Worm (Caenorhabditis elegans) whole organism, L4 larva: ENCODE data around the gene dao-6.

ENCODE experiments used
- Y5F2A.4 ChIP-seq: fragments of 200-800 bp; sonication (Bioruptor generic); optimal IDR thresholded peaks from 2 replicates; lab custom pipeline; 2018; ENCODE audit warnings: mild to moderate bottlenecking, missing genetic modification characterization, missing compliant biosample characterization
- cey-2 ChIP-seq: sonication (generic microtip); optimal IDR thresholded peaks from 3 replicates; lab custom pipeline; 2017; ENCODE audit warnings: missing genetic modification characterization, mild to moderate bottlenecking, missing compliant biosample characterization, antibody characterized with exemption, borderline replicate concordance; ENCODE audit not compliant: insufficient read depth
- lin-13 ChIP-seq: fragments of 150-350 bp; optimal IDR thresholded peaks from 2 replicates; lab custom pipeline; 2014; ENCODE audit warnings: missing biosample characterization, missing genetic modification reagents, missing genetic modification characterization
- php-3 ChIP-seq: fragments of 200-800 bp; sonication (Bioruptor generic); IDR thresholded peaks from 2 replicates; pipeline ENCODE4 v1.3.6; 2022; ENCODE audit warnings: missing genetic modification reagents, missing genetic modification characterization, missing compliant biosample characterization
- snpc-1.2 ChIP-seq: fragments of 200-800 bp; sonication (Bioruptor generic); IDR thresholded peaks from 2 replicates; pipeline ENCODE4 v1.3.6; 2022; ENCODE audit warnings: missing genetic modification reagents, missing genetic modification characterization, missing compliant biosample characterization
- tag-97 ChIP-seq: fragments of 200-800 bp; sonication (Bioruptor generic); IDR thresholded peaks from 2 replicates; pipeline ENCODE4 v1.3.6; 2022; ENCODE audit warnings: missing genetic modification characterization, missing compliant biosample characterization
- unc-62 ChIP-seq, 3 experiments: fragments of 150-350 bp in 1 of 3; sonication (generic microtip); optimal IDR thresholded peaks in 2 of 3; peaks in 1 of 3; 1 replicate in 1 of 3; 2 replicates in 2 of 3; lab custom pipeline; 2014 to 2017; ENCODE audit warnings: missing biosample characterization in 3 of 3, missing genetic modification characterization in 3 of 3, missing genetic modification reagents in 3 of 3, missing genotype in 1 of 3
- zfp-3 ChIP-seq: fragments of 200-800 bp; sonication (Bioruptor generic); conservative IDR thresholded peaks from 2 replicates; pipeline ENCODE4 v1.3.6; 2022; ENCODE audit warnings: missing genetic modification reagents, missing genetic modification characterization, missing compliant biosample characterization

The dao-6 gene

DNA sequence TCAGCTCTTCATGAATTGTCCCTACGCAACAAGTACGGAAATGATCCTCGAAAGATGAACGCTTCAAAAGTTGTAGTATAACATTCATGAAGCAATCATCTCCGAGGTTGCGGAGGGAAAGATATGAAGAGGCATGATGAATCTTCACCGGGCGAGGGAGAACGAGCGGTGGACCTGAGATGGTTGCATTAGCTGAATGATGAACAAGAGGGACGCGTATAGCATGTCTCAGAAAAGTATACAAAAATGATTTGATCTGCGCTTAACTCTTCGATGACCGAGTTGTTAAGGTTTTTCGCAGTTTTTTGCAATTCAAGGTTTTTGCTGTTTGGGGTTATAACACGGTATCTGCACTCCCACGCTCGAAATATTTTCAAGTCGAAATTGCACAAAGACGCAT is 50.0 kb downstream of the dao-6 start, which contains the start of gene C07A9.10:
TSS of gene C07A9.10 (minus strand) at position 101 of the 400 bp plus-strand sequence.
- no peak for TF ChIP-seq zfp-3 (GFP tag; lab: Robert Waterston, UW)
- TF ChIP-seq Y5F2A.4 (GFP tag; lab: Kevin White, UChicago), result no peak
- TF ChIP-seq tag-97 (GFP tag; lab: Robert Waterston, UW), result no peak
- no peak for TF ChIP-seq php-3 (GFP tag; lab: Robert Waterston, UW)
- TF ChIP-seq unc-62 (GFP tag; optimal IDR thresholded peaks at IDR 0.05 in 1 of 2; lab: Kevin White, UChicago), result no peak
- TF ChIP-seq unc-62 (tag; optimal IDR thresholded peaks at IDR 0.05; lab: Kevin White, UChicago), result no peak
- no peak for TF ChIP-seq lin-13 (GFP tag; lab: Kevin White, UChicago)
- TF ChIP-seq cey-2 (tag; lab: Kevin White, UChicago), result no peak
- TF ChIP-seq snpc-1.2 (GFP tag; lab: Robert Waterston, UW), result no peak
